Fruit fly (Drosophila melanogaster) whole organism, prepupa: ENCODE results near the gene ais.

Source experiments
- Blimp-1 ChIP-seq: fragments of 200-800 bp; sonication (Bioruptor generic); optimal IDR thresholded peaks from 3 replicates; lab custom pipeline; 2017; ENCODE audit warnings: missing biosample characterization, missing genetic modification characterization, mild to moderate bottlenecking, moderate library complexity, missing genetic modification reagents
- CG10669 ChIP-seq: fragments of 200-800 bp; sonication (Bioruptor generic); optimal IDR thresholded peaks from 3 replicates; lab custom pipeline; 2018; ENCODE audit warnings: missing biosample characterization, mild to moderate bottlenecking, missing genetic modification characterization, moderate library complexity
- CG11294 ChIP-seq: fragments of 200-800 bp; sonication (Bioruptor generic); IDR thresholded peaks from 2 replicates; pipeline ENCODE4 v1.3.6; 2022; ENCODE audit warnings: missing biosample characterization, missing genetic modification characterization
- CG11762 ChIP-seq: fragments of 200-800 bp; sonication (Bioruptor generic); optimal IDR thresholded peaks from 3 replicates; lab custom pipeline; 2016; ENCODE audit warnings: missing biosample characterization, missing genetic modification characterization; ENCODE audit not compliant: insufficient read depth
- CG11902 ChIP-seq: fragments of 200-800 bp; sonication (Bioruptor generic); optimal IDR thresholded peaks from 3 replicates; lab custom pipeline; 2016; ENCODE audit warnings: missing biosample characterization, missing genetic modification characterization
- CG1621 ChIP-seq: fragments of 200-800 bp; sonication (Bioruptor generic); optimal IDR thresholded peaks from 3 replicates; lab custom pipeline; 2018; ENCODE audit warnings: missing biosample characterization, mild to moderate bottlenecking, missing genetic modification characterization
- CG3032 ChIP-seq: fragments of 200-800 bp; optimal IDR thresholded peaks from 2 replicates; lab custom pipeline; 2019; ENCODE audit warnings: missing biosample characterization, mild to moderate bottlenecking, missing genetic modification characterization, moderate library complexity
- CG32006 ChIP-seq: fragments of 200-800 bp; sonication (Bioruptor generic); optimal IDR thresholded peaks from 3 replicates; lab custom pipeline; 2017; ENCODE audit warnings: missing biosample characterization, mild to moderate bottlenecking, missing genetic modification characterization
- CG34406 ChIP-seq: fragments of 200-800 bp; sonication (Bioruptor generic); optimal IDR thresholded peaks from 3 replicates; lab custom pipeline; 2016; ENCODE audit warnings: missing biosample characterization, missing genetic modification characterization
- CG3919 ChIP-seq: fragments of 200-800 bp; sonication (Bioruptor generic); optimal IDR thresholded peaks from 3 replicates; lab custom pipeline; 2016; ENCODE audit warnings: missing biosample characterization, missing genetic modification characterization
- CG4318 ChIP-seq: fragments of 200-800 bp; sonication (Bioruptor generic); optimal IDR thresholded peaks from 3 replicates; lab custom pipeline; 2017; ENCODE audit warnings: missing biosample characterization, mild to moderate bottlenecking, missing genetic modification characterization
- CG6163 ChIP-seq: fragments of 200-800 bp; sonication (Bioruptor generic); IDR thresholded peaks from 3 replicates; pipeline ENCODE4 v1.3.6; 2022; ENCODE audit warnings: missing biosample characterization, missing genetic modification characterization
- CG6808 ChIP-seq: fragments of 200-800 bp; sonication (Bioruptor generic); optimal IDR thresholded peaks from 3 replicates; lab custom pipeline; 2017; ENCODE audit warnings: missing biosample characterization, missing genetic modification characterization, mild to moderate bottlenecking, moderate library complexity, missing genetic modification reagents
- CG6854 ChIP-seq: fragments of 200-800 bp; sonication (Bioruptor generic); optimal IDR thresholded peaks from 2 replicates; lab custom pipeline; 2017; ENCODE audit warnings: missing biosample characterization, mild to moderate bottlenecking, missing genetic modification characterization
- CG7368 ChIP-seq: fragments of 200-800 bp; sonication (Bioruptor generic); optimal IDR thresholded peaks from 3 replicates; lab custom pipeline; 2016; ENCODE audit warnings: missing biosample characterization, missing genetic modification characterization
- CG8119 ChIP-seq: fragments of 200-800 bp; sonication (Bioruptor generic); IDR thresholded peaks from 3 replicates; pipeline ENCODE4 v1.3.6; 2022; ENCODE audit warnings: missing biosample characterization, missing genetic modification characterization
- CG8319 ChIP-seq: fragments of 200-800 bp; sonication (Bioruptor generic); optimal IDR thresholded peaks from 3 replicates; lab custom pipeline; 2016; ENCODE audit warnings: missing biosample characterization, missing genetic modification characterization
- CG8632 ChIP-seq: fragments of 200-800 bp; sonication (Bioruptor generic); optimal IDR thresholded peaks from 3 replicates; lab custom pipeline; 2016; ENCODE audit warnings: missing biosample characterization, missing genetic modification characterization
- Eip78C ChIP-seq: fragments of 200-800 bp; sonication (Bioruptor generic); peaks from one replicate; lab custom pipeline; 2016; ENCODE audit warnings: missing biosample characterization, missing genetic modification characterization
- Ets96B ChIP-seq: fragments of 200-800 bp; optimal IDR thresholded peaks from 2 replicates; lab custom pipeline; 2019; ENCODE audit warnings: missing biosample characterization, mild to moderate bottlenecking, missing genetic modification characterization, moderate library complexity
- Hr39 ChIP-seq: fragments of 200-800 bp; sonication (Bioruptor generic); optimal IDR thresholded peaks from 2 replicates; lab custom pipeline; 2016; ENCODE audit warnings: missing biosample characterization, missing genetic modification characterization
- Lpt ChIP-seq: fragments of 200-800 bp; sonication (Bioruptor generic); optimal IDR thresholded peaks from 3 replicates; lab custom pipeline; 2016; ENCODE audit warnings: missing biosample characterization, missing genetic modification characterization
- Smox ChIP-seq: fragments of 200-800 bp; sonication (Bioruptor generic); optimal IDR thresholded peaks from 3 replicates; lab custom pipeline; 2016; ENCODE audit warnings: missing biosample characterization, missing genetic modification characterization
- Sox102F ChIP-seq: fragments of 200-800 bp; sonication (Bioruptor generic); optimal IDR thresholded peaks from 2 replicates; lab custom pipeline; 2016; ENCODE audit warnings: missing biosample characterization, mild to moderate bottlenecking, missing genetic modification characterization
- acj6 ChIP-seq: fragments of 200-800 bp; sonication (Bioruptor generic); optimal IDR thresholded peaks from 3 replicates; lab custom pipeline; 2016; ENCODE audit warnings: missing biosample characterization, missing genetic modification characterization
- cyc ChIP-seq: fragments of 200-800 bp; sonication (Bioruptor generic); optimal IDR thresholded peaks from 3 replicates; lab custom pipeline; 2016; ENCODE audit warnings: missing biosample characterization, missing genetic modification characterization
- dsx ChIP-seq: fragments of 200-800 bp; optimal IDR thresholded peaks from 3 replicates; lab custom pipeline; 2019; ENCODE audit warnings: missing biosample characterization, mild to moderate bottlenecking, missing genetic modification characterization, moderate library complexity; ENCODE audit not compliant: poor library complexity, severe bottlenecking
- esn ChIP-seq: fragments of 200-800 bp; sonication (Bioruptor generic); optimal IDR thresholded peaks from 2 replicates; lab custom pipeline; 2016; ENCODE audit warnings: missing biosample characterization, mild to moderate bottlenecking, missing genetic modification characterization, moderate library complexity
- fd85E ChIP-seq: fragments of 200-800 bp; sonication (Bioruptor generic); optimal IDR thresholded peaks from 3 replicates; lab custom pipeline; 2016; ENCODE audit warnings: missing biosample characterization, missing genetic modification characterization
- fkh ChIP-seq: fragments of 200-800 bp; sonication (Bioruptor generic); optimal IDR thresholded peaks from 3 replicates; lab custom pipeline; 2017; ENCODE audit warnings: missing biosample characterization, mild to moderate bottlenecking, missing genetic modification characterization, moderate library complexity
- net ChIP-seq: fragments of 200-800 bp; sonication (Bioruptor generic); optimal IDR thresholded peaks from 3 replicates; lab custom pipeline; 2016; ENCODE audit warnings: missing biosample characterization, missing genetic modification characterization
- pdm3 ChIP-seq: fragments of 200-800 bp; sonication (Bioruptor generic); optimal IDR thresholded peaks from 3 replicates; lab custom pipeline; 2016; ENCODE audit warnings: missing biosample characterization, missing genetic modification characterization
- salr ChIP-seq, 2 experiments: fragments of 200-800 bp; sonication (Bioruptor generic); optimal IDR thresholded peaks; 3 replicates each; lab custom pipeline; 2016 to 2018; ENCODE audit warnings: missing biosample characterization in 2 of 2, missing genetic modification characterization in 2 of 2, mild to moderate bottlenecking in 1 of 2
- ss ChIP-seq, 2 experiments: fragments of 200-800 bp; sonication (Bioruptor generic); optimal IDR thresholded peaks; 2 replicates in 1 of 2; 3 replicates in 1 of 2; lab custom pipeline; 2017 to 2018; ENCODE audit warnings: mild to moderate bottlenecking in 2 of 2, missing biosample characterization in 2 of 2, missing genetic modification characterization in 2 of 2, moderate library complexity in 1 of 2
- topi ChIP-seq: fragments of 200-800 bp; sonication (Bioruptor generic); optimal IDR thresholded peaks from 3 replicates; lab custom pipeline; 2016; ENCODE audit warnings: missing biosample characterization, missing genetic modification characterization

ais gene

DNA sequence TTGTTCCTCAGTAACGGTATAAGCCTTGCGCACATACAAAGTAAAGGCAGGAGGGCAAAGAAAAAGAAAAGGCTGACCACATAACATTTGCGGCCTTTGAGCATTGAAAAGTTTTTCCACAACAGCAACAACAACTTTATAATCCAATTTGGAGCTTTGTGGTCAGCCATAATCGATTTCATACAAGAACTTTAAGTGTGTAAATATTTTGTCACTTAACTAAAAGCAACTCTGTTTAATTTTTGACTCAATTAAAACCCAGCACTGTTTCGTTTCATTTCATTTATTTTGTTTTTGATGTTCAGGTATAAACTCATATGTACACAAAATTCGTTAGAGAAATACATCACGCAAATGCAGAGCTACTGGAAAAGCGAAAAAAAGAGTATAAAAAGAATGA, 7.0 kb downstream of the ais start, which contains the start of gene CG42816:
CG42816 (minus strand) TSS at position 101 of the 400 bp plus-strand sequence.
- no peak for TF ChIP-seq CG8319 (GFP tag; lab: Kevin White, UChicago)
- TF ChIP-seq CG7368 (GFP tag; lab: Kevin White, UChicago) = no peak
- no peak for TF ChIP-seq Ets96B (tag; lab: Kevin White, UChicago)
- TF ChIP-seq CG11762 = no peak
- TF ChIP-seq Lpt = no peak
- no peak for TF ChIP-seq CG11902 (GFP tag; lab: Kevin White, UChicago)
- no peak for TF ChIP-seq CG6808 (GFP tag; lab: Kevin White, UChicago)
- no peak for TF ChIP-seq Blimp-1
- TF ChIP-seq CG6854 (GFP tag; lab: Kevin White, UChicago) = no peak
- TF ChIP-seq Eip78C (GFP tag; lab: Kevin White, UChicago) = no peak
- no peak for TF ChIP-seq CG8119 (GFP tag; lab: Robert Waterston, UW)
- no peak for TF ChIP-seq cyc (GFP tag; lab: Kevin White, UChicago)
- TF ChIP-seq CG11294 (GFP tag; lab: Robert Waterston, UW) = no peak
- TF ChIP-seq CG3919 (GFP tag; lab: Kevin White, UChicago) = no peak
- no peak for TF ChIP-seq CG3032 (tag; lab: Kevin White, UChicago)
- TF ChIP-seq salr (GFP tag; optimal IDR thresholded peaks at IDR 0.05; lab: Kevin White, UChicago) = no peak

DNA sequence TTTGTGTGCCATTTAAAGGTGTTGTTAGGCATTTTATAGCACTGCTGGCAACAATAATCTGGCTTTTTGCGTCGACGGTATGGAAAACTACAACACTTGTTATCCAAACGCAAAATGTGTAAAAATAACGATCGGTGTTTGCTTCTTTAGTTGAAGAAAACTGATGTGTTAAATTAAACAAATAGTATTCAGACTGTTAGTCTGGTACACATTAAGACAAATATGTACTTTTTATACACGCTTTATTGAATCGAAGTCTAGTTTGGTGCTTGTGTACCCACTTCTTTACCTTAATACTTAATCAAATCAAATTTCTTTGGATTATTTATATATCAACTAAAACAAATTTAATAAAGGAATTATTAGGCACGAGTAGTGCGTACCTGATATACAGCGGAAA, 13.0 kb downstream of the ais start:
- no peak for TF ChIP-seq salr (GFP tag; optimal IDR thresholded peaks at IDR 0.05; lab: Kevin White, UChicago)
- TF ChIP-seq fkh = peak; percentile 72
- no peak for TF ChIP-seq Lpt
- no peak for TF ChIP-seq dsx

DNA sequence AAGACGTTTGTCGTGTGGAACGTTAAGA, 13.2 kb downstream of the ais start, which contains the start of gene CG42815:
CG42815 (minus strand) TSS at position 20 of the 28 bp plus-strand sequence.
- TF ChIP-seq CG6163 (no peak), Sox102F (GFP tag; lab: Kevin White, UChicago) (no peak), Smox (GFP tag; lab: Kevin White, UChicago) (no peak), CG6854 (GFP tag; lab: Kevin White, UChicago) (no peak), Hr39 (GFP tag; lab: Kevin White, UChicago) (no peak), acj6 (GFP tag; lab: Kevin White, UChicago) (no peak), CG11762 (no peak)

DNA sequence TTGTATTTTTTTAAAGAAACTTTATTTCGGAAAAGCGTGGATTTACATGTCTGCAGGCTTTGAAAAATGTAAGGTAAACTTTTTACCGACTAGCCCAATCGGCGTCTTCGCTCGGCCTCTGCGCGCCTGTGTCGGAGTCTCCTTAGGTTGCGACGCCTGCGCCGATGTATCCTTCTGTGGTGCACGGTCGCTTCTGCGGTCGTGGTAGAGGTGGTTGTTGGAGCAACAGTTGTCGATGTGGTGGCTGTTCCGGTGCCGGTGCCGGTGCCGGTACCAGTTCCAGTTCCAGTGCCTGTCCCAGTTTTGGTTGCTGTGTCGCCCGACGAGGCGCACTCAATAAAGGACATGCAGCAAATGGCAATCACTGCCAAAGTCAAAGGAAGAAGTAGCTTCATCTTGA, 13.4 kb downstream of the ais start:
- TF ChIP-seq net (GFP tag; lab: Kevin White, UChicago) (no peak), CG1621 (tag; lab: Kevin White, UChicago) (no peak), pdm3 (no peak), fd85E (no peak)
- TF ChIP-seq, all 60 proteins: peak for 0

DNA sequence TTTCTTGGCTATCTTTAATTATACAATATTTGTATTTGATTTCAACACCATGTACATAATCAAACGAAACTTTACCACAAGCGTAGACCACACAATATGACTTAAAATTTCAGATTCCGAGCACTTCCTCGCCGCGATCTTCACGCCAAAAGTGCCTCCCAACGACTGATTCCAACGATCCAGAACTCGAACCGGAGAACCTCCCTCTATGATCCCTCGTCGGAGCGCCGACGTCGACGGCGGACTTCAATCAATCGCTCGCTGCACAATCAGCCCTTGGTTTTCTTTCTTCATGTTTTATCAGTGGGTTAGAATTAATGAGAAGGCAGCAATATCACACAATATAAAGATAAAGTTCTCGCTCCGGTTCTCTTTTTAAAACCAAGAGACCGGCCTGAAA, 40.5 kb downstream of the ais start, which contains the start of the genes Adgf-A and Adgf-A2:
Adgf-A (minus strand) TSS at position 172 of the 400 bp plus-strand sequence.
Adgf-A2 (minus strand) TSS at position 172 of the 400 bp plus-strand sequence.
- TF ChIP-seq topi (GFP tag; lab: Kevin White, UChicago) (no peak), CG8632 (no peak), CG34406 (no peak), Ets96B (tag; lab: Kevin White, UChicago) (no peak), esn (GFP tag; lab: Kevin White, UChicago) (no peak), CG32006 (GFP tag; lab: Kevin White, UChicago) (no peak), ss (GFP tag; optimal IDR thresholded peaks at IDR 0.05; lab: Kevin White, UChicago) (no peak), CG4318 (GFP tag; lab: Kevin White, UChicago) (no peak), Lpt (no peak), CG3919 (GFP tag; lab: Kevin White, UChicago) (no peak), pdm3 (no peak), CG11762 (no peak), CG10669 (GFP tag; lab: Kevin White, UChicago) (no peak), Smox (GFP tag; lab: Kevin White, UChicago) (no peak)
